Worm (Caenorhabditis elegans): ENCODE measurements around the gene str-228.

The str-228 gene

DNA sequence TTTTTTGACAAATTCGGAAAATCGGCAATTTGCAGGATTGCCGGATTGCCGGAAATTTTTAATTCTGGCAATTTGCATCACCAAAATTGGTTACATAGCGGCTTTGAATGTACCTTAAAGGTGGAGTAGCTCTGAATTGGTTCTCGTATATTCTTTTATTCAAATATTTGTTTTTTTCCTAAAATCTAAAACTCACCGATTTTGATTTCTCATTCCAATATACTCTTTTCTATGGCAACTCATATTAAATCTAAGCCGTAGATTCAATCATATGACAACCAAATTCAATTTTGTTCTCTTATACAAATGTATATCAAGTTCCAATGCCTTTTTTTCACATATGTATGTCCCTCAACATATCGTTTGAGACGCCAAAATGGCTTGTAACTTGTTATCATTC, 39.6 kb downstream of the str-228 start, which contains the start of gene sri-21:
Gene sri-21, plus strand, starts transcription at position 301 of the 400 bp plus-strand sequence.
- TF ChIP-seq F22D6.2 (tag; optimal IDR thresholded peaks at IDR 0.05) (no peak), attf-5 (GFP tag; optimal IDR thresholded peaks at IDR 0.05) (no peak), lin-54 (GFP tag; optimal IDR thresholded peaks at IDR 0.05) (no peak), Y79H2A.3 (GFP tag; conservative IDR thresholded peaks at IDR 0.05) (no peak), F10E7.11 (tag; optimal IDR thresholded peaks at IDR 0.05) (no peak), ztf-26 (tag; optimal IDR thresholded peaks at IDR 0.05) (no peak), lin-35 (GFP tag; optimal IDR thresholded peaks at IDR 0.05) (no peak), B0035.1 (tag; optimal IDR thresholded peaks at IDR 0.05) (no peak), F49E8.2 (tag; optimal IDR thresholded peaks at IDR 0.05; ENCODE audit: insufficient read depth) (no peak), nhr-90 (tag; optimal IDR thresholded peaks at IDR 0.05) (no peak), C06A6.2 (GFP tag; conservative IDR thresholded peaks at IDR 0.05) (no peak), rcor-1 (GFP tag; IDR thresholded peaks at IDR 0.05) (no peak), athp-1 (tag; optimal IDR thresholded peaks at IDR 0.05) (no peak), B0336.3 (GFP tag; IDR thresholded peaks at IDR 0.05) (no peak), tlf-1 (GFP tag; optimal IDR thresholded peaks at IDR 0.05) (no peak), mxl-1 (tag; optimal IDR thresholded peaks at IDR 0.05) (no peak), sdz-38 (tag; optimal IDR thresholded peaks at IDR 0.05) (no peak), repo-1 (tag; optimal IDR thresholded peaks at IDR 0.05) (no peak)

DNA sequence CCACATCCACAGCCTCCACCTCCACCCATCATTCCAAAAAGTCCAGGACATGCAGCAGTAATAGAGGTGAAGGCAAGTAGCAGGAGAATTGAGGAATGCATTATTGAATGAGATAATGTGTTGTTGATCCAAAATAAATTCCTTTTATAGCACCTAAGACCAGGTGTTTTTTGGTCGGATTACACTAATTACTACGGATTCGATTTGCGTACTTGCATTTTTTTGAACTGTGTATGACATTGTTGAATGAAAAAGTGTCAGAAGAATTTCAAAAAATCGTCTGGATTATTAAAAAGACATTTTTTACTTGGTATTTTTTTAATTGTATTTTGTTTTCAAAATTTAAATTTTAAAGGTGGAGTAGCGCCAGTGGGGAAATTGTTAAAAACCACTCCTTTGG, 41.8 kb downstream of the str-228 start, which contains the start of gene grl-28:
Gene grl-28, minus strand, starts transcription at position 101 of the 400 bp plus-strand sequence.
- TF ChIP-seq let-526 (GFP tag; IDR thresholded peaks at IDR 0.05), result no peak
- no peak for TF ChIP-seq dpff-1 (tag; optimal IDR thresholded peaks at IDR 0.05)
- no peak for TF ChIP-seq attf-5 (GFP tag; optimal IDR thresholded peaks at IDR 0.05)
- TF ChIP-seq aptf-3 (GFP tag; IDR thresholded peaks at IDR 0.05), result no peak
- TF ChIP-seq F33H1.4 (GFP tag; IDR thresholded peaks at IDR 0.05), result no peak
- TF ChIP-seq nhr-90 (tag; optimal IDR thresholded peaks at IDR 0.05), result no peak
- no peak for TF ChIP-seq K12H6.12 (tag; optimal IDR thresholded peaks at IDR 0.05)
- TF ChIP-seq snpc-1.3 (tag; optimal IDR thresholded peaks at IDR 0.05; ENCODE audit: insufficient read depth), result no peak
- TF ChIP-seq snpc-3.4 (tag; optimal IDR thresholded peaks at IDR 0.05), result no peak
- no peak for TF ChIP-seq rec-8 (tag; optimal IDR thresholded peaks at IDR 0.05)
- no peak for TF ChIP-seq ztf-28 (GFP tag; IDR thresholded peaks at IDR 0.05)
- TF ChIP-seq madf-8 (GFP tag; conservative IDR thresholded peaks at IDR 0.05), result no peak
- TF ChIP-seq ztf-26 (tag; optimal IDR thresholded peaks at IDR 0.05), result no peak
- TF ChIP-seq ceh-58 (GFP tag; IDR thresholded peaks at IDR 0.05), result no peak
- no peak for TF ChIP-seq him-1 (tag; optimal IDR thresholded peaks at IDR 0.05)
- TF ChIP-seq D2030.7 (GFP tag; IDR thresholded peaks at IDR 0.05), result no peak
- no peak for TF ChIP-seq F39B2.1 (GFP tag; IDR thresholded peaks at IDR 0.05)
- TF ChIP-seq akir-1 (GFP tag; optimal IDR thresholded peaks at IDR 0.05), result no peak

ce11 chrV:3552740-3553469, 42.9 kb downstream of the str-228 start, which contains the start of gene T24A6.20:
Gene T24A6.20, plus strand, starts transcription at chrV:3553134.
- peak; percentile 56 for TF ChIP-seq nhr-80 (tag; optimal IDR thresholded peaks at IDR 0.05)
- TF ChIP-seq hmg-1.2 (GFP tag; IDR thresholded peaks at IDR 0.05), result no peak

Data from whole organism, young adult.